Fruit fly (Drosophila melanogaster) Kc167 (cell line): ENCODE results near the gene CG31787.

Experiments used
- Sin3A ChIP-seq: fragments of >200 bp; optimal IDR thresholded peaks from 2 replicates; lab custom pipeline; 2018; ENCODE audit warnings: missing external identifiers
- h ChIP-seq: fragments of >200 bp; optimal IDR thresholded peaks from 3 replicates; lab custom pipeline; 2018; ENCODE audit warnings: missing external identifiers
- insv ChIP-seq: fragments of >200 bp; optimal IDR thresholded peaks from 3 replicates; lab custom pipeline; 2018; ENCODE audit warnings: missing external identifiers
- psq ChIP-seq: fragments of >200 bp; optimal IDR thresholded peaks from 2 replicates; lab custom pipeline; 2017; ENCODE audit warnings: missing external identifiers

DNA sequence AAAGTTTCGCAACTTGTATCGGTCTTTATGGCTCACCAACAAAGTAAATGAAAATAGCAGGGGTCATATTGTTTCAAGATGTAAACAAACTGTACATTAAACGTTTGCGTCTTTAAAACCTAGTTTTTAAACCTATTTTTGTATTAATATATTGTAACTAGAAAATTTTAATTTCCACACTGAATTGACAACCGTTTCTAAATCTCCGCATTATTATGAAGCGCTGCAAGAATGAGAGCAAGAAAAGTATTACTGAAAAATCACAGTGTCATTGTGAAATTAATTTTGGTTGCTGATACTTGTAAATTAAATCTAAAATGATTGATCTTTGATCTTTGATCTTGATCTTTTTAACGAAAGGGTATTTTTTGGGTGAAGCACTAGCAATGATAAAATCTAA lies 5.8 kb upstream of the CG31787 start, which contains the start of gene CG43362:
- TF ChIP-seq Sin3A (no peak), insv (lab: Kevin White, UChicago) (no peak), psq (lab: Kevin White, UChicago) (no peak), h (lab: Kevin White, UChicago) (no peak)
